Fruit fly (Drosophila melanogaster) S2 (cell line): ENCODE results near the gene CG16854.

Experiments used
- CG8478 ChIP-seq: fragments of >200 bp; optimal IDR thresholded peaks from 2 replicates; lab custom pipeline; 2018
- CTCF ChIP-seq, 2 experiments: fragments of >200 bp; optimal IDR thresholded peaks; 2 replicates each; lab custom pipeline; 2018

DNA sequence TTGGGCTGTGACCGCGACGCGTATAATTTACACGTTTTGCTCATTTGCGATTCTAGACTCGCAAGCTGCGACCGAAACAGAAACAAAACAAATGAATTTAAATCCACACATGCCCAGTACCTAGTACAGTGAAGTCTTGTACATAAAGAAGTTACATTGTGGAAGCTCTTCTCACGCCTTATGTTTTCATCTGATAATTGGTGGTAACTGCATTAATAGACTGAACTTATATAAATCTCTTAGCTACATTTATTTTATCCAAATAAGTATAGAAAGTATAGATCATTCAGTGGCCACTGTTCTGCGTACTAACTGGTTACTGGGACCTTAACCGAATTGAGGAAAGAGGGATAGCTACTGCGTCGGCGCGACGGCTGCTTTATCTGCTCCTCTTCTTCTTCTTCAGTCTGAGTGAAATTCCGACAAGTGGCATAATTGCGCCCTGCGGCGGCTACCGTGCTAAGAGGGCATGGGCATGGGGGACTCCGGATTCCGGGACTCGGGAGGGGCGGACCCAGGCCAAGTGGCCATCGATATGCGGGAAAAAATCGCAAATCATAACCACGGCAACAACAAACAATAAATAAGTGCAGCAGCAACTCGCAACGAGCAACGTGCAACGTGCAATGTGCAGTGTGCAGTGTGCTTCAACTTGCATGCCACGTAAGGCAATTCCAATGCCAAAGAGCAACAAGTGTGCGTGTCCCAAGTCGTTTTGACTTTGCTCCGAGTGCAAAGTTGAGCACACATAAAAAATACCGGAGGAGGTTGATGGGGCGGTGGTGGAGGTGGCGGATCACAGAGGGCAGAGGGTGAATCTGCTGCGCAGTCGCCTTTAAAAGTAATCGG lies 34.7 kb upstream of the CG16854 start:
- TF ChIP-seq CG8478 (lab: Kevin White, UChicago), result no peak
- TF ChIP-seq CTCF (optimal IDR thresholded peaks at IDR 0.05; lab: Kevin White, UChicago), result no peak
